Fruit fly (Drosophila melanogaster): ENCODE results near the gene PGAP1.

DNA sequence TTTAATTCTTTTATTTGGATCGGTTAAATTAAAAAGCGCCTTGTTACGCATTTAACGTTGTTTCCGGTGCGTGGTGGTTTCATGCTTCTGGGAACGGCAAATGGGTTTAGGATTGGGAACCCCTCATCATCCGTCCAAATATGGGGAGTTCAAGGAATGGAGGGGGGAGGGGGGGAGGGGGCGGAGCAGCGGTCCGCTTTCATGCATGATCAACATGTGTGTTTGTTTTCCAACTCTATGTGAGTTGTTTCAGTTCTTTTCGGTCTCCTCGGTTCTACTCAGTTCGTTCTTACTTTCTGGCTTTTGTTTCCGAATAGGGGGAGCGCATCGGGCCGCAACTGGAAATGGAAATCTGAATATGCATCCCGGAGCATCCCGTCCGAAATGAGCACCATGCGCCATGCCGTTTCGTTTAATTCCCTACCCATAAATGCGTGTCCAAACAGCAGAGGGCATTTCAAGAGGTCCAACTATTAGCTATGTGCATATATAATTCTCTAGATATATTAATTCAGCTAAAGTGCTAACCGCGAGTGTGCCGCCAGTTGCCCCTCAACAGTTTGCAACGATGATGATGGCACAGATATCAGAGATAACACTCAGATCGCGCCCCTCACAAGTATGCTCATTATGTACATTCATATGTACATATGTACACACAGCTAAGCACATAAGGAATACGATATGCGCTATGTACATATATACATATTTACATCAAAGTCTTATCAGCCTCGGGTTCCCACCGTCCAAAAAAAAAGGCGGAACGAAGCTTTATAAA, 11.7 kb downstream of the PGAP1 start:
- TF ChIP-seq CTCF (optimal IDR thresholded peaks at IDR 0.05), result no peak
- TF ChIP-seq CG8478 (optimal IDR thresholded peaks at IDR 0.05), result no peak
